Worm (Caenorhabditis elegans) whole organism, late embryonic: ENCODE measurements around the gene F08C6.18.

Experiments
- C38D4.7 ChIP-seq: fragments of 200-800 bp; sonication (Bioruptor generic); optimal IDR thresholded peaks from 2 replicates; lab custom pipeline; 2018; ENCODE audit warnings: mild to moderate bottlenecking, missing genetic modification characterization, moderate library complexity, missing compliant biosample characterization
- K02D7.2 ChIP-seq: sonication (generic microtip); optimal IDR thresholded peaks from 2 replicates; lab custom pipeline; 2017; ENCODE audit warnings: mild to moderate bottlenecking, missing genetic modification characterization, missing compliant biosample characterization
- Y22D7AL.16 ChIP-seq: sonication (generic microtip); optimal IDR thresholded peaks from 2 replicates; lab custom pipeline; 2016; ENCODE audit warnings: missing genetic modification characterization, missing compliant biosample characterization
- ahr-1 ChIP-seq: sonication (generic microtip); optimal IDR thresholded peaks from 2 replicates; lab custom pipeline; 2016; ENCODE audit warnings: missing genetic modification characterization, missing compliant biosample characterization
- ceh-14 ChIP-seq: sonication (generic microtip); optimal IDR thresholded peaks from 2 replicates; lab custom pipeline; 2016; ENCODE audit warnings: missing genotype, missing genetic modification characterization, missing compliant biosample characterization
- ceh-19 ChIP-seq: fragments of 200-800 bp; sonication (Bioruptor generic); optimal IDR thresholded peaks from 2 replicates; lab custom pipeline; 2018; ENCODE audit warnings: mild to moderate bottlenecking, missing genetic modification characterization, missing compliant biosample characterization
- ceh-22 ChIP-seq: sonication (generic microtip); optimal IDR thresholded peaks from 2 replicates; lab custom pipeline; 2017; ENCODE audit warnings: missing biosample characterization, missing genetic modification characterization
- ceh-31 ChIP-seq: sonication (generic microtip); optimal IDR thresholded peaks from 2 replicates; lab custom pipeline; 2016; ENCODE audit warnings: missing genetic modification characterization, missing compliant biosample characterization
- ceh-48 ChIP-seq: sonication (generic microtip); optimal IDR thresholded peaks from 2 replicates; lab custom pipeline; 2016; ENCODE audit warnings: missing genetic modification characterization, inconsistent platforms, missing compliant biosample characterization
- ceh-6 ChIP-seq: fragments of 200-800 bp; sonication (Bioruptor generic); optimal IDR thresholded peaks from 2 replicates; lab custom pipeline; 2018; ENCODE audit warnings: mild to moderate bottlenecking, missing genetic modification characterization, missing compliant biosample characterization
- dmd-4 ChIP-seq: sonication (generic microtip); optimal IDR thresholded peaks from 2 replicates; lab custom pipeline; 2016; ENCODE audit warnings: borderline replicate concordance, missing genetic modification characterization, missing compliant biosample characterization
- elt-4 ChIP-seq: sonication (generic microtip); optimal IDR thresholded peaks from 2 replicates; lab custom pipeline; 2016; ENCODE audit warnings: missing genetic modification characterization, missing compliant biosample characterization
- eyg-1 ChIP-seq: sonication (generic microtip); optimal IDR thresholded peaks from 2 replicates; lab custom pipeline; 2016; ENCODE audit warnings: missing genotype, missing genetic modification characterization, missing compliant biosample characterization
- fax-1 ChIP-seq: sonication (generic microtip); optimal IDR thresholded peaks from 2 replicates; lab custom pipeline; 2016; ENCODE audit warnings: missing genotype, missing genetic modification characterization, missing compliant biosample characterization
- gmeb-2 ChIP-seq: sonication (generic microtip); optimal IDR thresholded peaks from 2 replicates; lab custom pipeline; 2016; ENCODE audit warnings: missing genetic modification characterization, inconsistent platforms, missing compliant biosample characterization
- hlh-13 ChIP-seq: fragments of 200-800 bp; sonication (Bioruptor generic); optimal IDR thresholded peaks from 2 replicates; lab custom pipeline; 2018; ENCODE audit warnings: mild to moderate bottlenecking, missing genetic modification characterization, missing compliant biosample characterization
- hlh-15 ChIP-seq: sonication (generic microtip); optimal IDR thresholded peaks from 2 replicates; lab custom pipeline; 2016; ENCODE audit warnings: missing genetic modification characterization, missing compliant biosample characterization
- hlh-6 ChIP-seq: sonication (generic microtip); optimal IDR thresholded peaks from 2 replicates; lab custom pipeline; 2016; ENCODE audit warnings: missing genotype, missing genetic modification characterization, missing compliant biosample characterization
- mec-3 ChIP-seq: sonication (generic microtip); optimal IDR thresholded peaks from 2 replicates; lab custom pipeline; 2016; ENCODE audit warnings: borderline replicate concordance, missing genetic modification characterization, missing compliant biosample characterization
- pag-3 ChIP-seq: sonication (generic microtip); optimal IDR thresholded peaks from 2 replicates; lab custom pipeline; 2016; ENCODE audit warnings: missing compliant biosample characterization, missing genetic modification characterization, borderline replicate concordance
- pax-1 ChIP-seq: fragments of 150-350 bp; optimal IDR thresholded peaks from 2 replicates; lab custom pipeline; 2014; ENCODE audit warnings: missing biosample characterization, missing genetic modification characterization
- pha-2 ChIP-seq: sonication (generic microtip); optimal IDR thresholded peaks from 2 replicates; lab custom pipeline; 2017; ENCODE audit warnings: mild to moderate bottlenecking, missing genetic modification characterization, missing compliant biosample characterization
- pha-4 ChIP-seq: fragments of 150-350 bp; optimal IDR thresholded peaks from 2 replicates; lab custom pipeline; 2018; ENCODE audit warnings: missing biosample characterization, missing genetic modification reagents, missing genetic modification characterization
- pqm-1 ChIP-seq: sonication (generic microtip); optimal IDR thresholded peaks from 2 replicates; lab custom pipeline; 2016; ENCODE audit warnings: missing genetic modification characterization, missing compliant biosample characterization
- ref-2 ChIP-seq: sonication (generic microtip); optimal IDR thresholded peaks from 2 replicates; lab custom pipeline; 2016; ENCODE audit warnings: missing genetic modification characterization, missing compliant biosample characterization
- sdc-2 ChIP-seq: sonication (generic microtip); optimal IDR thresholded peaks from 2 replicates; lab custom pipeline; 2016; ENCODE audit warnings: missing genotype, missing genetic modification characterization, missing compliant biosample characterization
- sox-2 ChIP-seq: fragments of 200-800 bp; sonication (Bioruptor generic); IDR thresholded peaks from 2 replicates; pipeline ENCODE4 v1.3.6; 2022; ENCODE audit warnings: missing genetic modification reagents, missing genetic modification characterization, missing compliant biosample characterization
- sox-4 ChIP-seq: sonication (generic microtip); optimal IDR thresholded peaks from 2 replicates; lab custom pipeline; 2017; ENCODE audit warnings: mild to moderate bottlenecking, missing genetic modification characterization, inconsistent platforms, missing compliant biosample characterization
- syd-9 ChIP-seq: sonication (generic microtip); optimal IDR thresholded peaks from 2 replicates; lab custom pipeline; 2016; ENCODE audit warnings: mild to moderate bottlenecking, missing genetic modification characterization, moderate library complexity, missing compliant biosample characterization
- tbx-2 ChIP-seq: sonication (generic microtip); optimal IDR thresholded peaks from 2 replicates; lab custom pipeline; 2016; ENCODE audit warnings: missing genetic modification characterization, missing compliant biosample characterization
- ttx-3 ChIP-seq: sonication (generic microtip); optimal IDR thresholded peaks from 2 replicates; lab custom pipeline; 2016; ENCODE audit warnings: missing genetic modification reagents, missing genetic modification characterization, missing compliant biosample characterization
- unc-3 ChIP-seq, 2 experiments: fragments of 200-800 bp in 1 of 2; sonication (Bioruptor generic) in 1 of 2; sonication (generic microtip) in 1 of 2; conservative IDR thresholded peaks in 1 of 2; optimal IDR thresholded peaks in 1 of 2; 2 replicates each; pipeline versions ENCODE4 v1.3.6 to Lab custom; 2016 to 2022; ENCODE audit warnings: missing compliant biosample characterization in 2 of 2, missing genetic modification characterization in 2 of 2, missing genetic modification reagents in 1 of 2
- unc-55 ChIP-seq: sonication (generic microtip); optimal IDR thresholded peaks from 2 replicates; lab custom pipeline; 2017; ENCODE audit warnings: missing biosample characterization, missing genetic modification reagents, missing genetic modification characterization
- ztf-16 ChIP-seq: sonication (generic microtip); optimal IDR thresholded peaks from 2 replicates; lab custom pipeline; 2017; ENCODE audit warnings: missing genetic modification characterization, missing compliant biosample characterization

F08C6.18 gene

ce11 chrX:7573572-7573628, at the start of gene F08C6.18, which contains the start of gene unc-98:
F08C6.18 (minus strand) TSS chrX:7573628.
unc-98 (minus strand) TSS chrX:7573619.
- no peak for TF ChIP-seq fax-1
- no peak for TF ChIP-seq ceh-31
- no peak for TF ChIP-seq Y22D7AL.16
- TF ChIP-seq hlh-13 (GFP tag; lab: Kevin White, UChicago) = peak; percentile 10
- TF ChIP-seq C38D4.7 (GFP tag; lab: Kevin White, UChicago) = no peak
- no peak for TF ChIP-seq tbx-2 (tag; lab: Kevin White, UChicago)
- no peak for TF ChIP-seq ref-2 (tag; lab: Kevin White, UChicago)
- TF ChIP-seq, all 69 proteins: peak for 1

- TF ChIP-seq hlh-15 (tag; lab: Kevin White, UChicago) (no peak), ceh-31 (no peak), pax-1 (tag; lab: Kevin White, UChicago) (no peak), ahr-1 (no peak), ceh-48 (tag; lab: Kevin White, UChicago) (no peak), fax-1 (no peak), sox-4 (tag; lab: Kevin White, UChicago) (no peak), ttx-3 (tag; lab: Kevin White, UChicago) (no peak), pqm-1 (tag; lab: Kevin White, UChicago) (no peak), gmeb-2 (tag; lab: Kevin White, UChicago) (no peak), pha-4 (tag; lab: Kevin White, UChicago) (no peak), tbx-2 (tag; lab: Kevin White, UChicago) (no peak)
- TF ChIP-seq, all 69 proteins: peak for 0
These were observed 41.0 kb upstream of the F08C6.18 start for ce11 chrX:7614466-7614865.

- TF ChIP-seq pag-3 (tag; lab: Kevin White, UChicago) (no peak), pha-2 (tag; lab: Kevin White, UChicago) (no peak), unc-3 (GFP tag; conservative IDR thresholded peaks at IDR 0.05; lab: Robert Waterston, UW) (no peak), unc-3 (tag; optimal IDR thresholded peaks at IDR 0.05; lab: Kevin White, UChicago) (no peak), ceh-19 (GFP tag; lab: Kevin White, UChicago) (no peak), ceh-22 (tag; lab: Kevin White, UChicago) (no peak), ceh-6 (GFP tag; lab: Kevin White, UChicago) (no peak), dmd-4 (tag; lab: Kevin White, UChicago) (no peak), C38D4.7 (GFP tag; lab: Kevin White, UChicago) (no peak)
These were observed 34.6 kb upstream of the F08C6.18 start, which contains the start of gene twk-17 for ce11 chrX:7607982-7608381. twk-17 (minus strand) TSS chrX:7608082.

- no peak for TF ChIP-seq K02D7.2 (tag; lab: Kevin White, UChicago)
These were observed 23.2 kb upstream of the F08C6.18 start, which contains the start of gene C44E12.1 for ce11 chrX:7596627-7597026. C44E12.1 (plus strand) TSS chrX:7596927.

- no peak for TF ChIP-seq C38D4.7 (GFP tag; lab: Kevin White, UChicago)
- no peak for TF ChIP-seq sox-4 (tag; lab: Kevin White, UChicago)
- no peak for TF ChIP-seq ceh-14 (tag; lab: Kevin White, UChicago)
- no peak for TF ChIP-seq pax-1 (tag; lab: Kevin White, UChicago)
- no peak for TF ChIP-seq ref-2 (tag; lab: Kevin White, UChicago)
- TF ChIP-seq eyg-1 (tag; lab: Kevin White, UChicago) = no peak
- no peak for TF ChIP-seq pha-2 (tag; lab: Kevin White, UChicago)
- no peak for TF ChIP-seq dmd-4 (tag; lab: Kevin White, UChicago)
- TF ChIP-seq sox-2 (GFP tag; lab: Robert Waterston, UW) = no peak
- no peak for TF ChIP-seq elt-4 (tag; lab: Kevin White, UChicago)
- TF ChIP-seq ztf-16 (tag; lab: Kevin White, UChicago) = no peak
- TF ChIP-seq ceh-31 = no peak
- no peak for TF ChIP-seq ceh-48 (tag; lab: Kevin White, UChicago)
- no peak for TF ChIP-seq sdc-2 (tag; lab: Kevin White, UChicago)
- TF ChIP-seq ceh-6 (GFP tag; lab: Kevin White, UChicago) = no peak
- TF ChIP-seq syd-9 (tag; lab: Kevin White, UChicago) = no peak
- no peak for TF ChIP-seq pag-3 (tag; lab: Kevin White, UChicago)
- no peak for TF ChIP-seq unc-55
- TF ChIP-seq hlh-6 = no peak
- TF ChIP-seq mec-3 (tag; lab: Kevin White, UChicago) = no peak
These were observed 22.6 kb upstream of the F08C6.18 start for ce11 chrX:7596029-7596428.
